Worm (Caenorhabditis elegans) whole organism, L4 larva: ENCODE measurements around the gene F09C8.1.

ENCODE experiments used
- D1046.2 ChIP-seq: fragments of 200-800 bp; sonication (Bioruptor generic); IDR thresholded peaks from 2 replicates; pipeline ENCODE4 v1.3.6; 2022; ENCODE audit warnings: missing genetic modification characterization, missing compliant biosample characterization
- F26F4.8 ChIP-seq: fragments of 200-800 bp; sonication (Bioruptor generic); conservative IDR thresholded peaks from 2 replicates; pipeline ENCODE4 v1.3.6; 2022; ENCODE audit warnings: missing genetic modification characterization, missing compliant biosample characterization
- F37D6.2 ChIP-seq: sonication (generic microtip); optimal IDR thresholded peaks from 2 replicates; lab custom pipeline; 2016; ENCODE audit warnings: mild to moderate bottlenecking, missing genetic modification characterization, missing compliant biosample characterization
- F44E2.7 ChIP-seq: fragments of 200-800 bp; sonication (Bioruptor generic); IDR thresholded peaks from 2 replicates; pipeline ENCODE4 v2.1.2; 2022; ENCODE audit warnings: missing genetic modification characterization, missing compliant biosample characterization
- T20F7.1 ChIP-seq: fragments of 200-800 bp; sonication (Bioruptor generic); optimal IDR thresholded peaks from 2 replicates; lab custom pipeline; 2018; ENCODE audit warnings: mild to moderate bottlenecking, missing genetic modification characterization, missing compliant biosample characterization
- Y5F2A.4 ChIP-seq: fragments of 200-800 bp; sonication (Bioruptor generic); optimal IDR thresholded peaks from 2 replicates; lab custom pipeline; 2018; ENCODE audit warnings: mild to moderate bottlenecking, missing genetic modification characterization, missing compliant biosample characterization
- Y75B8A.6 ChIP-seq: fragments of 200-800 bp; sonication (Bioruptor generic); IDR thresholded peaks from 2 replicates; pipeline ENCODE4 v1.3.6; 2022; ENCODE audit warnings: missing genetic modification reagents, missing genetic modification characterization, missing compliant biosample characterization
- aha-1 ChIP-seq: fragments of 150-350 bp; peaks from one replicate; lab custom pipeline; 2014; ENCODE audit warnings: missing biosample characterization, missing genetic modification characterization
- ceh-28 ChIP-seq: fragments of 150-350 bp; optimal IDR thresholded peaks from 2 replicates; lab custom pipeline; 2014; ENCODE audit warnings: missing biosample characterization, missing genetic modification reagents, missing genetic modification characterization
- ceh-82 ChIP-seq: sonication (generic microtip); optimal IDR thresholded peaks from 2 replicates; lab custom pipeline; 2017; ENCODE audit warnings: missing biosample characterization, missing genetic modification characterization
- daf-16 ChIP-seq, 3 experiments: sonication (generic microtip); optimal IDR thresholded peaks; 2 replicates each; lab custom pipeline; 2016 to 2017; ENCODE audit warnings: missing genetic modification characterization in 3 of 3, missing genetic modification reagents in 3 of 3, mild to moderate bottlenecking in 2 of 3, missing compliant biosample characterization in 2 of 3, missing biosample characterization in 1 of 3, moderate library complexity in 1 of 3
- daf-19 ChIP-seq: fragments of 200-800 bp; sonication (Bioruptor generic); conservative IDR thresholded peaks from 2 replicates; pipeline ENCODE4 v1.3.6; 2022; ENCODE audit warnings: missing genetic modification characterization, missing compliant biosample characterization
- dmd-6 ChIP-seq: fragments of 200-800 bp; sonication (Bioruptor generic); IDR thresholded peaks from 2 replicates; pipeline ENCODE4 v1.3.6; 2022; ENCODE audit warnings: missing genetic modification reagents, missing genetic modification characterization, missing compliant biosample characterization
- dmd-9 ChIP-seq: fragments of 200-800 bp; sonication (Bioruptor generic); IDR thresholded peaks from 2 replicates; pipeline ENCODE4 v1.3.6; 2022; ENCODE audit warnings: missing genetic modification reagents, missing genetic modification characterization, missing compliant biosample characterization
- dpl-1 ChIP-seq: fragments of 150-350 bp; optimal IDR thresholded peaks from 2 replicates; lab custom pipeline; 2014; ENCODE audit warnings: missing biosample characterization, missing genetic modification reagents, missing genetic modification characterization
- duxl-1 ChIP-seq: sonication (generic microtip); optimal IDR thresholded peaks from 2 replicates; lab custom pipeline; 2016; ENCODE audit warnings: mild to moderate bottlenecking, missing genetic modification characterization, moderate library complexity, missing compliant biosample characterization; ENCODE audit not compliant: poor library complexity
- dve-1 ChIP-seq: sonication (generic microtip); optimal IDR thresholded peaks from 2 replicates; lab custom pipeline; 2017; ENCODE audit warnings: antibody characterized with exemption, mild to moderate bottlenecking, missing genetic modification characterization, missing compliant biosample characterization; ENCODE audit not compliant: insufficient read depth
- hlh-11 ChIP-seq: fragments of 200-800 bp; sonication (Bioruptor generic); optimal IDR thresholded peaks from 2 replicates; lab custom pipeline; 2018; ENCODE audit warnings: mild to moderate bottlenecking, missing genetic modification characterization, missing compliant biosample characterization
- hlh-30 ChIP-seq: sonication (generic microtip); optimal IDR thresholded peaks from 2 replicates; lab custom pipeline; 2017; ENCODE audit warnings: antibody characterized with exemption, mild to moderate bottlenecking, missing genetic modification characterization, missing compliant biosample characterization; ENCODE audit not compliant: insufficient read depth
- jun-1 ChIP-seq: fragments of 150-350 bp; optimal IDR thresholded peaks from 2 replicates; lab custom pipeline; 2014; ENCODE audit warnings: missing biosample characterization, missing genetic modification reagents, missing genetic modification characterization
- lim-7 ChIP-seq: fragments of 200-800 bp; sonication (Bioruptor generic); IDR thresholded peaks from 2 replicates; pipeline ENCODE4 v1.3.6; 2022; ENCODE audit warnings: missing genetic modification characterization, missing compliant biosample characterization
- lin-13 ChIP-seq: fragments of 150-350 bp; optimal IDR thresholded peaks from 2 replicates; lab custom pipeline; 2014; ENCODE audit warnings: missing biosample characterization, missing genetic modification reagents, missing genetic modification characterization
- lin-38 ChIP-seq: fragments of 200-800 bp; sonication (Bioruptor generic); IDR thresholded peaks from 2 replicates; pipeline ENCODE4 v1.3.6; 2022; ENCODE audit warnings: missing genetic modification reagents, missing genetic modification characterization, missing compliant biosample characterization
- lsy-2 ChIP-seq, 2 experiments: fragments of 150-350 bp in 1 of 2; sonication (generic microtip) in 1 of 2; optimal IDR thresholded peaks; 2 replicates each; lab custom pipeline; 2014 to 2017; ENCODE audit warnings: missing biosample characterization in 2 of 2, missing genetic modification characterization in 2 of 2
- madf-5 ChIP-seq, 2 experiments: fragments of 200-800 bp; sonication (Bioruptor generic); IDR thresholded peaks; 2 replicates each; pipeline ENCODE4 v1.3.6; 2022; ENCODE audit warnings: missing compliant biosample characterization in 2 of 2, missing genetic modification characterization in 2 of 2
- mep-1 ChIP-seq: fragments of 150-350 bp; sonication (generic microtip); optimal IDR thresholded peaks from 3 replicates; lab custom pipeline; 2014; ENCODE audit warnings: missing biosample characterization, missing genetic modification characterization
- mes-2 ChIP-seq: sonication (generic microtip); optimal IDR thresholded peaks from 2 replicates; lab custom pipeline; 2016; ENCODE audit warnings: missing genotype, mild to moderate bottlenecking, missing genetic modification characterization, missing compliant biosample characterization; ENCODE audit not compliant: poor library complexity, severe bottlenecking
- mxl-3 ChIP-seq: fragments of 200-800 bp; sonication (Bioruptor generic); optimal IDR thresholded peaks from 2 replicates; lab custom pipeline; 2018; ENCODE audit warnings: mild to moderate bottlenecking, missing genetic modification characterization, missing compliant biosample characterization
- nhr-10 ChIP-seq: fragments of 150-350 bp; optimal IDR thresholded peaks from 2 replicates; lab custom pipeline; 2014; ENCODE audit warnings: missing biosample characterization, missing genetic modification characterization
- nhr-102 ChIP-seq: sonication (generic microtip); optimal IDR thresholded peaks from 2 replicates; lab custom pipeline; 2016; ENCODE audit warnings: mild to moderate bottlenecking, missing genetic modification characterization, moderate library complexity, missing compliant biosample characterization
- nhr-11 ChIP-seq: fragments of 150-350 bp; optimal IDR thresholded peaks from 2 replicates; lab custom pipeline; 2014; ENCODE audit warnings: missing biosample characterization, missing genetic modification characterization
- nhr-111 ChIP-seq: fragments of 200-800 bp; sonication (Bioruptor generic); optimal IDR thresholded peaks from 2 replicates; lab custom pipeline; 2018; ENCODE audit warnings: mild to moderate bottlenecking, missing genetic modification characterization, missing compliant biosample characterization
- nhr-42 ChIP-seq: fragments of 200-800 bp; sonication (Bioruptor generic); IDR thresholded peaks from 2 replicates; pipeline ENCODE4 v1.3.6; 2022; ENCODE audit warnings: missing genetic modification characterization, missing compliant biosample characterization
- nhr-48 ChIP-seq: sonication (generic microtip); optimal IDR thresholded peaks from 2 replicates; lab custom pipeline; 2016; ENCODE audit warnings: mild to moderate bottlenecking, missing genetic modification characterization, missing compliant biosample characterization
- nhr-6 ChIP-seq: fragments of 150-350 bp; optimal IDR thresholded peaks from 2 replicates; lab custom pipeline; 2014; ENCODE audit warnings: missing biosample characterization, missing genetic modification characterization
- pha-4 ChIP-seq, 2 experiments: fragments of 150-350 bp in 1 of 2; fragments of 200-800 bp in 1 of 2; sonication (Bioruptor generic) in 1 of 2; IDR thresholded peaks in 1 of 2; optimal IDR thresholded peaks in 1 of 2; 2 replicates each; pipeline versions ENCODE4 v1.3.6 to Lab custom; 2014 to 2022; ENCODE audit warnings: missing genetic modification characterization in 2 of 2, missing genetic modification reagents in 2 of 2, missing biosample characterization in 1 of 2, missing compliant biosample characterization in 1 of 2
- php-3 ChIP-seq: fragments of 200-800 bp; sonication (Bioruptor generic); IDR thresholded peaks from 2 replicates; pipeline ENCODE4 v1.3.6; 2022; ENCODE audit warnings: missing genetic modification reagents, missing genetic modification characterization, missing compliant biosample characterization
- snpc-1.2 ChIP-seq: fragments of 200-800 bp; sonication (Bioruptor generic); IDR thresholded peaks from 2 replicates; pipeline ENCODE4 v1.3.6; 2022; ENCODE audit warnings: missing genetic modification reagents, missing genetic modification characterization, missing compliant biosample characterization
- snpc-4 ChIP-seq: fragments of 150-350 bp; optimal IDR thresholded peaks from 2 replicates; lab custom pipeline; 2014; ENCODE audit warnings: missing biosample characterization, missing genetic modification characterization
- tag-97 ChIP-seq: fragments of 200-800 bp; sonication (Bioruptor generic); IDR thresholded peaks from 2 replicates; pipeline ENCODE4 v1.3.6; 2022; ENCODE audit warnings: missing genetic modification characterization, missing compliant biosample characterization
- tra-1 ChIP-seq: fragments of 200-800 bp; sonication (Bioruptor generic); IDR thresholded peaks from 2 replicates; pipeline ENCODE4 v1.3.6; 2022; ENCODE audit warnings: missing genetic modification reagents, missing genetic modification characterization, missing compliant biosample characterization
- vab-7 ChIP-seq: fragments of 200-800 bp; sonication (Bioruptor generic); IDR thresholded peaks from 2 replicates; pipeline ENCODE4 v1.3.6; 2022; ENCODE audit warnings: missing genetic modification reagents, missing genetic modification characterization, missing compliant biosample characterization
- zfp-2 ChIP-seq: sonication (generic microtip); optimal IDR thresholded peaks from 2 replicates; lab custom pipeline; 2016; ENCODE audit warnings: mild to moderate bottlenecking, missing genetic modification characterization, missing compliant biosample characterization
- zip-2 ChIP-seq: fragments of 150-350 bp; optimal IDR thresholded peaks from 2 replicates; lab custom pipeline; 2014; ENCODE audit warnings: missing biosample characterization, missing genetic modification characterization
- ztf-11 ChIP-seq: fragments of 150-350 bp; optimal IDR thresholded peaks from 2 replicates; lab custom pipeline; 2014; ENCODE audit warnings: missing biosample characterization, missing genetic modification characterization
- ztf-7 ChIP-seq: fragments of 150-350 bp; optimal IDR thresholded peaks from 2 replicates; lab custom pipeline; 2014; ENCODE audit warnings: missing biosample characterization, missing genetic modification characterization

The F09C8.1 gene

ce11 chrX:16208667-16209066, 45.3 kb upstream of the F09C8.1 start (continued):
- TF ChIP-seq Y75B8A.6 (GFP tag; lab: Robert Waterston, UW) (no peak), F26F4.8 (GFP tag; lab: Robert Waterston, UW) (no peak), hlh-30 (no peak), nhr-10 (tag; lab: Kevin White, UChicago) (no peak), daf-19 (GFP tag; lab: Robert Waterston, UW) (no peak), Y5F2A.4 (no peak)
- TF ChIP-seq, all 104 proteins: peak for 10

- no peak for TF ChIP-seq ztf-11 (tag; lab: Kevin White, UChicago)
- TF ChIP-seq daf-16 (GFP tag; optimal IDR thresholded peaks at IDR 0.05; lab: Kevin White, UChicago): no peak
- peak; percentile 32 for TF ChIP-seq daf-16 (tag; optimal IDR thresholded peaks at IDR 0.05; lab: Kevin White, UChicago)
- peak; percentile 72 for TF ChIP-seq lim-7
- TF ChIP-seq duxl-1: peak; percentile 30
- TF ChIP-seq D1046.2 (GFP tag; lab: Robert Waterston, UW): 0 out of 2 replicates have a peak, but pooled peaks have one; percentile 25
- 0 out of 2 replicates have a peak, but pooled peaks have one; percentile 9 for TF ChIP-seq vab-7 (GFP tag; lab: Robert Waterston, UW)
- peak; percentile 31; the same call in 1 of the 2 replicates for TF ChIP-seq lin-38 (GFP tag; lab: Robert Waterston, UW)
- TF ChIP-seq mes-2 (tag; lab: Kevin White, UChicago): peak; percentile 1
- 0 out of 2 replicates have a peak, but pooled peaks have one; percentile 30 for TF ChIP-seq php-3 (GFP tag; lab: Robert Waterston, UW)
- no peak for TF ChIP-seq mxl-3 (GFP tag; lab: Kevin White, UChicago)
- TF ChIP-seq dmd-6: 0 out of 2 replicates have a peak, but pooled peaks have one; percentile 16
- TF ChIP-seq tag-97 (GFP tag; lab: Robert Waterston, UW): no peak
- peak; percentile 47; the same call in 1 of the 2 replicates for TF ChIP-seq pha-4 (GFP tag; IDR thresholded peaks at IDR 0.05; lab: Robert Waterston, UW)
- TF ChIP-seq pha-4 (tag; optimal IDR thresholded peaks at IDR 0.05; lab: Kevin White, UChicago): no peak
- TF ChIP-seq nhr-102: no peak
- peak; percentile 49 for TF ChIP-seq hlh-30
- TF ChIP-seq snpc-4 (tag; lab: Kevin White, UChicago): no peak
- TF ChIP-seq snpc-1.2: peak; percentile 49; the same call in 1 of the 2 replicates
- TF ChIP-seq nhr-111: no peak
- TF ChIP-seq, all 104 proteins: peak for 12
Observed at ce11 chrX:16208123-16208522, 44.8 kb upstream of the F09C8.1 start.

- TF ChIP-seq jun-1 (tag; lab: Kevin White, UChicago): peak; percentile 67
- no peak for TF ChIP-seq tag-97 (GFP tag; lab: Robert Waterston, UW)
- peak; percentile 9 for TF ChIP-seq lin-13 (GFP tag; lab: Kevin White, UChicago)
- peak; percentile 72 for TF ChIP-seq hlh-30
- peak; percentile 87 for TF ChIP-seq F37D6.2 (tag; lab: Kevin White, UChicago)
- peak; percentile 35 for TF ChIP-seq nhr-6 (tag; lab: Kevin White, UChicago)
- peak; percentile 90 for TF ChIP-seq nhr-102
- TF ChIP-seq nhr-42 (GFP tag; lab: Robert Waterston, UW): peak; percentile 83
- TF ChIP-seq ceh-82 (tag; lab: Kevin White, UChicago): no peak
- peak; percentile 14 to 82 for TF ChIP-seq daf-16 (GFP tag; optimal IDR thresholded peaks at IDR 0.05; lab: Kevin White, UChicago)
- TF ChIP-seq daf-16 (tag; optimal IDR thresholded peaks at IDR 0.05; lab: Kevin White, UChicago): peak; percentile 54
- TF ChIP-seq ztf-7 (tag; lab: Kevin White, UChicago): peak; percentile 60
- TF ChIP-seq mep-1 (tag; lab: Kevin White, UChicago): peak; percentile 89
- TF ChIP-seq dmd-9 (GFP tag; lab: Robert Waterston, UW): no peak
- TF ChIP-seq lsy-2 (tag; optimal IDR thresholded peaks at IDR 0.05; lab: Kevin White, UChicago): peak; percentile 39 to 83
- peak; percentile 32 for TF ChIP-seq dpl-1 (GFP tag; lab: Kevin White, UChicago)
- TF ChIP-seq zfp-2 (tag; lab: Kevin White, UChicago): no peak
- peak; percentile 36 for TF ChIP-seq nhr-48 (tag; lab: Kevin White, UChicago)
- TF ChIP-seq ceh-28: peak; percentile 68
- peak; percentile 62 for TF ChIP-seq aha-1
- peak; percentile 59 for TF ChIP-seq dmd-6
- peak; percentile 74 for TF ChIP-seq hlh-11
- TF ChIP-seq lin-38 (GFP tag; lab: Robert Waterston, UW): peak; percentile 53
- TF ChIP-seq dve-1: peak; percentile 63
- peak; percentile 81 for TF ChIP-seq T20F7.1
- TF ChIP-seq tra-1 (GFP tag; lab: Robert Waterston, UW): no peak
- TF ChIP-seq madf-5 (GFP tag; IDR thresholded peaks at IDR 0.05; lab: Robert Waterston, UW): no peak
- peak; percentile 31; the same call in 1 of the 2 replicates for TF ChIP-seq vab-7 (GFP tag; lab: Robert Waterston, UW)
- no peak for TF ChIP-seq F44E2.7 (GFP tag; lab: Robert Waterston, UW)
- TF ChIP-seq zip-2: peak; percentile 33
- peak; percentile 51 for TF ChIP-seq nhr-11 (tag; lab: Kevin White, UChicago)
Observed at ce11 chrX:16205880-16206279, 42.6 kb upstream of the F09C8.1 start.
